Worm (Caenorhabditis elegans) whole organism, dauer: ENCODE measurements around the gene Y60A3A.8.

Source experiments
- unc-62 ChIP-seq: sonication (generic microtip); optimal IDR thresholded peaks from 2 replicates; lab custom pipeline; 2017; ENCODE audit warnings: missing biosample characterization, missing genetic modification reagents, missing genetic modification characterization

The Y60A3A.8 gene

ce11 chrV:19965626-19966025 is 15.8 kb downstream of the Y60A3A.8 start, which contains the start of gene srh-171:
Gene srh-171 (plus strand): TSS chrV:19965700.
- TF ChIP-seq unc-62 (GFP tag; lab: Kevin White, UChicago): no peak

- no peak for TF ChIP-seq unc-62 (GFP tag; lab: Kevin White, UChicago)
These were observed 23.2 kb downstream of the Y60A3A.8 start, which contains the start of gene srh-173 for ce11 chrV:19972984-19973383. Gene srh-173 (plus strand): TSS chrV:19973284.

ce11 chrV:19978220-19978619 is 28.4 kb downstream of the Y60A3A.8 start, which contains the start of gene srh-183:
Gene srh-183 (minus strand): TSS chrV:19978320.
- TF ChIP-seq unc-62 (GFP tag; lab: Kevin White, UChicago): no peak

- no peak for TF ChIP-seq unc-62 (GFP tag; lab: Kevin White, UChicago)
These were observed 32.2 kb downstream of the Y60A3A.8 start, which contains the start of gene Y60A3A.24 for ce11 chrV:19981832-19982462. Gene Y60A3A.24 (minus strand): TSS chrV:19981882.

- no peak for TF ChIP-seq unc-62 (GFP tag; lab: Kevin White, UChicago)
These were observed 36.4 kb downstream of the Y60A3A.8 start, which contains the start of gene clec-260 for ce11 chrV:19986213-19986612. Gene clec-260 (minus strand): TSS chrV:19986313.

- no peak for TF ChIP-seq unc-62 (GFP tag; lab: Kevin White, UChicago)
These were observed 37.0 kb downstream of the Y60A3A.8 start for ce11 chrV:19986788-19987187.

ce11 chrV:19987684-19988083 is 37.9 kb downstream of the Y60A3A.8 start, which contains the start of gene sri-67:
Gene sri-67 (plus strand): TSS chrV:19987984.
- no peak for TF ChIP-seq unc-62 (GFP tag; lab: Kevin White, UChicago)

ce11 chrV:19994093-19994492 is 44.3 kb downstream of the Y60A3A.8 start, which contains the start of gene Y60A3A.25:
Gene Y60A3A.25 (minus strand): TSS chrV:19994193.
- no peak for TF ChIP-seq unc-62 (GFP tag; lab: Kevin White, UChicago)

- TF ChIP-seq unc-62 (GFP tag; lab: Kevin White, UChicago): no peak
These were observed 44.9 kb downstream of the Y60A3A.8 start for ce11 chrV:19994665-19995064.

ce11 chrV:19997481-19997880 is 47.7 kb downstream of the Y60A3A.8 start:
- TF ChIP-seq unc-62 (GFP tag; lab: Kevin White, UChicago): no peak

- TF ChIP-seq unc-62 (GFP tag; lab: Kevin White, UChicago): no peak
These were observed 48.5 kb downstream of the Y60A3A.8 start for ce11 chrV:19998203-19998836.

- no peak for TF ChIP-seq unc-62 (GFP tag; lab: Kevin White, UChicago)
These were observed 49.3 kb downstream of the Y60A3A.8 start for ce11 chrV:19999100-19999499.

ce11 chrV:19999789-20000188 is 50.0 kb downstream of the Y60A3A.8 start:
- TF ChIP-seq unc-62 (GFP tag; lab: Kevin White, UChicago): no peak

ce11 chrV:20000639-20001038 is 50.9 kb downstream of the Y60A3A.8 start:
- TF ChIP-seq unc-62 (GFP tag; lab: Kevin White, UChicago): no peak

ce11 chrV:20002194-20002593 is 52.4 kb downstream of the Y60A3A.8 start:
- TF ChIP-seq unc-62 (GFP tag; lab: Kevin White, UChicago): no peak

ce11 chrV:20004385-20004784 is 54.6 kb downstream of the Y60A3A.8 start, which contains the start of gene unc-51:
Gene unc-51 (minus strand): TSS chrV:20004485.
- TF ChIP-seq unc-62 (GFP tag; lab: Kevin White, UChicago): no peak
